Worm (Caenorhabditis elegans) whole organism, late embryonic: ENCODE measurements around the gene brf-1.

ENCODE experiments used
- K02D7.2 ChIP-seq: sonication (generic microtip); optimal IDR thresholded peaks from 2 replicates; lab custom pipeline; 2017; ENCODE audit warnings: mild to moderate bottlenecking, missing genetic modification characterization, missing compliant biosample characterization
- K09A11.1 ChIP-seq: sonication (generic microtip); optimal IDR thresholded peaks from 2 replicates; lab custom pipeline; 2017; ENCODE audit warnings: antibody characterized with exemption, mild to moderate bottlenecking, missing genetic modification characterization, missing compliant biosample characterization; ENCODE audit not compliant: insufficient read depth
- Y22D7AL.16 ChIP-seq: sonication (generic microtip); optimal IDR thresholded peaks from 2 replicates; lab custom pipeline; 2016; ENCODE audit warnings: missing genetic modification characterization, missing compliant biosample characterization
- ahr-1 ChIP-seq: sonication (generic microtip); optimal IDR thresholded peaks from 2 replicates; lab custom pipeline; 2016; ENCODE audit warnings: missing genetic modification characterization, missing compliant biosample characterization
- ceh-18 ChIP-seq: sonication (generic microtip); optimal IDR thresholded peaks from 2 replicates; lab custom pipeline; 2016; ENCODE audit warnings: missing genetic modification characterization, missing compliant biosample characterization
- ceh-2 ChIP-seq: sonication (generic microtip); optimal IDR thresholded peaks from 2 replicates; lab custom pipeline; 2016; ENCODE audit warnings: missing genotype, missing genetic modification characterization, missing compliant biosample characterization
- ceh-22 ChIP-seq: sonication (generic microtip); optimal IDR thresholded peaks from 2 replicates; lab custom pipeline; 2017; ENCODE audit warnings: missing biosample characterization, missing genetic modification characterization
- ceh-24 ChIP-seq: sonication (generic microtip); optimal IDR thresholded peaks from 2 replicates; lab custom pipeline; 2016; ENCODE audit warnings: mild to moderate bottlenecking, missing genetic modification characterization, missing compliant biosample characterization
- ceh-34 ChIP-seq: sonication (generic microtip); optimal IDR thresholded peaks from 2 replicates; lab custom pipeline; 2016; ENCODE audit warnings: mild to moderate bottlenecking, missing genetic modification characterization, missing compliant biosample characterization
- ceh-48 ChIP-seq: sonication (generic microtip); optimal IDR thresholded peaks from 2 replicates; lab custom pipeline; 2016; ENCODE audit warnings: missing genetic modification characterization, inconsistent platforms, missing compliant biosample characterization
- ceh-6 ChIP-seq: fragments of 200-800 bp; sonication (Bioruptor generic); optimal IDR thresholded peaks from 2 replicates; lab custom pipeline; 2018; ENCODE audit warnings: mild to moderate bottlenecking, missing genetic modification characterization, missing compliant biosample characterization
- dve-1 ChIP-seq: sonication (generic microtip); optimal IDR thresholded peaks from 2 replicates; lab custom pipeline; 2017; ENCODE audit warnings: antibody characterized with exemption, mild to moderate bottlenecking, missing genetic modification characterization, missing compliant biosample characterization
- elt-2 ChIP-seq: sonication (generic microtip); optimal IDR thresholded peaks from 2 replicates; lab custom pipeline; 2016; ENCODE audit warnings: missing genetic modification reagents, missing genetic modification characterization, missing compliant biosample characterization
- fkh-10 ChIP-seq: fragments of 150-350 bp; optimal IDR thresholded peaks from 2 replicates; lab custom pipeline; 2014; ENCODE audit warnings: missing biosample characterization, missing genetic modification reagents, missing genetic modification characterization
- fkh-6 ChIP-seq: sonication (generic microtip); optimal IDR thresholded peaks from 2 replicates; lab custom pipeline; 2016; ENCODE audit warnings: missing genetic modification characterization, missing compliant biosample characterization
- lin-11 ChIP-seq: fragments of 200-800 bp; sonication (Bioruptor generic); optimal IDR thresholded peaks from 2 replicates; lab custom pipeline; 2018; ENCODE audit warnings: mild to moderate bottlenecking, missing genetic modification characterization, missing compliant biosample characterization
- madf-2 ChIP-seq: sonication (generic microtip); optimal IDR thresholded peaks from 2 replicates; lab custom pipeline; 2017; ENCODE audit warnings: missing genetic modification characterization, missing compliant biosample characterization
- mec-3 ChIP-seq: sonication (generic microtip); optimal IDR thresholded peaks from 2 replicates; lab custom pipeline; 2016; ENCODE audit warnings: borderline replicate concordance, missing genetic modification characterization, missing compliant biosample characterization
- nhr-232 ChIP-seq: sonication (generic microtip); optimal IDR thresholded peaks from 2 replicates; lab custom pipeline; 2016; ENCODE audit warnings: missing genetic modification characterization, missing compliant biosample characterization
- pag-3 ChIP-seq: sonication (generic microtip); optimal IDR thresholded peaks from 2 replicates; lab custom pipeline; 2016; ENCODE audit warnings: missing compliant biosample characterization, missing genetic modification characterization, borderline replicate concordance
- pat-9 ChIP-seq: fragments of 200-800 bp; sonication (Bioruptor generic); optimal IDR thresholded peaks from 2 replicates; lab custom pipeline; 2018; ENCODE audit warnings: mild to moderate bottlenecking, missing genetic modification characterization, moderate library complexity, missing compliant biosample characterization
- pha-2 ChIP-seq: sonication (generic microtip); optimal IDR thresholded peaks from 2 replicates; lab custom pipeline; 2017; ENCODE audit warnings: mild to moderate bottlenecking, missing genetic modification characterization, missing compliant biosample characterization
- pqm-1 ChIP-seq: sonication (generic microtip); optimal IDR thresholded peaks from 2 replicates; lab custom pipeline; 2016; ENCODE audit warnings: missing genetic modification characterization, missing compliant biosample characterization
- pros-1 ChIP-seq: fragments of 150-350 bp; optimal IDR thresholded peaks from 2 replicates; lab custom pipeline; 2014; ENCODE audit warnings: missing biosample characterization, missing genetic modification reagents, missing genetic modification characterization
- ref-2 ChIP-seq: sonication (generic microtip); optimal IDR thresholded peaks from 2 replicates; lab custom pipeline; 2016; ENCODE audit warnings: missing genetic modification characterization, missing compliant biosample characterization
- rnt-1 ChIP-seq: sonication (generic microtip); optimal IDR thresholded peaks from 2 replicates; lab custom pipeline; 2016; ENCODE audit warnings: missing genetic modification characterization, missing compliant biosample characterization
- sdc-2 ChIP-seq: sonication (generic microtip); optimal IDR thresholded peaks from 2 replicates; lab custom pipeline; 2016; ENCODE audit warnings: missing genotype, missing genetic modification characterization, missing compliant biosample characterization
- sox-2 ChIP-seq: fragments of 200-800 bp; sonication (Bioruptor generic); IDR thresholded peaks from 2 replicates; pipeline ENCODE4 v1.3.6; 2022; ENCODE audit warnings: missing genetic modification reagents, missing genetic modification characterization, missing compliant biosample characterization
- sox-4 ChIP-seq: sonication (generic microtip); optimal IDR thresholded peaks from 2 replicates; lab custom pipeline; 2017; ENCODE audit warnings: mild to moderate bottlenecking, missing genetic modification characterization, inconsistent platforms, missing compliant biosample characterization
- syd-9 ChIP-seq: sonication (generic microtip); optimal IDR thresholded peaks from 2 replicates; lab custom pipeline; 2016; ENCODE audit warnings: mild to moderate bottlenecking, missing genetic modification characterization, moderate library complexity, missing compliant biosample characterization
- tbx-2 ChIP-seq: sonication (generic microtip); optimal IDR thresholded peaks from 2 replicates; lab custom pipeline; 2016; ENCODE audit warnings: missing genetic modification characterization, missing compliant biosample characterization
- tbx-7 ChIP-seq: sonication (generic microtip); optimal IDR thresholded peaks from 2 replicates; lab custom pipeline; 2016; ENCODE audit warnings: missing genotype, missing genetic modification characterization, missing compliant biosample characterization
- ttx-3 ChIP-seq: sonication (generic microtip); optimal IDR thresholded peaks from 2 replicates; lab custom pipeline; 2016; ENCODE audit warnings: missing genetic modification reagents, missing genetic modification characterization, missing compliant biosample characterization
- unc-3 ChIP-seq, 2 experiments: fragments of 200-800 bp in 1 of 2; sonication (Bioruptor generic) in 1 of 2; sonication (generic microtip) in 1 of 2; conservative IDR thresholded peaks in 1 of 2; optimal IDR thresholded peaks in 1 of 2; 2 replicates each; pipeline versions ENCODE4 v1.3.6 to Lab custom; 2016 to 2022; ENCODE audit warnings: missing compliant biosample characterization in 2 of 2, missing genetic modification characterization in 2 of 2, missing genetic modification reagents in 1 of 2
- unc-42 ChIP-seq: sonication (generic microtip); optimal IDR thresholded peaks from 2 replicates; lab custom pipeline; 2016; ENCODE audit warnings: missing genotype, missing genetic modification characterization, missing compliant biosample characterization
- unc-55 ChIP-seq: sonication (generic microtip); optimal IDR thresholded peaks from 2 replicates; lab custom pipeline; 2017; ENCODE audit warnings: missing biosample characterization, missing genetic modification reagents, missing genetic modification characterization
- ztf-16 ChIP-seq: sonication (generic microtip); optimal IDR thresholded peaks from 2 replicates; lab custom pipeline; 2017; ENCODE audit warnings: missing genetic modification characterization, missing compliant biosample characterization

Gene brf-1

ce11 chrII:7305558-7305957, at the start of gene brf-1:
TSS of gene brf-1 (plus strand) at chrII:7305858.
- TF ChIP-seq ceh-18 (tag; lab: Kevin White, UChicago) (no peak), ttx-3 (tag; lab: Kevin White, UChicago) (no peak), madf-2 (tag; lab: Kevin White, UChicago) (no peak), nhr-232 (no peak), sox-4 (tag; lab: Kevin White, UChicago) (no peak), pha-2 (tag; lab: Kevin White, UChicago) (no peak)

ce11 chrII:7261854-7262253, 43.8 kb upstream of the brf-1 start, which contains the start of gene C30G12.4:
TSS of gene C30G12.4 (plus strand) at chrII:7262154.
- TF ChIP-seq lin-11 (no peak), ceh-34 (tag; lab: Kevin White, UChicago) (no peak), unc-3 (GFP tag; conservative IDR thresholded peaks at IDR 0.05; lab: Robert Waterston, UW) (no peak), unc-3 (tag; optimal IDR thresholded peaks at IDR 0.05; lab: Kevin White, UChicago) (no peak), pros-1 (tag; lab: Kevin White, UChicago) (no peak), sox-4 (tag; lab: Kevin White, UChicago) (no peak), sdc-2 (no peak), elt-2 (no peak), ttx-3 (tag; lab: Kevin White, UChicago) (no peak), ceh-48 (tag; lab: Kevin White, UChicago) (no peak), pat-9 (tag; lab: Kevin White, UChicago) (no peak), ceh-6 (GFP tag; lab: Kevin White, UChicago) (no peak), pha-2 (tag; lab: Kevin White, UChicago) (no peak), ceh-24 (no peak), tbx-2 (tag; lab: Kevin White, UChicago) (no peak), tbx-7 (tag; lab: Kevin White, UChicago) (no peak), fkh-10 (GFP tag; lab: Kevin White, UChicago) (no peak)

DNA sequence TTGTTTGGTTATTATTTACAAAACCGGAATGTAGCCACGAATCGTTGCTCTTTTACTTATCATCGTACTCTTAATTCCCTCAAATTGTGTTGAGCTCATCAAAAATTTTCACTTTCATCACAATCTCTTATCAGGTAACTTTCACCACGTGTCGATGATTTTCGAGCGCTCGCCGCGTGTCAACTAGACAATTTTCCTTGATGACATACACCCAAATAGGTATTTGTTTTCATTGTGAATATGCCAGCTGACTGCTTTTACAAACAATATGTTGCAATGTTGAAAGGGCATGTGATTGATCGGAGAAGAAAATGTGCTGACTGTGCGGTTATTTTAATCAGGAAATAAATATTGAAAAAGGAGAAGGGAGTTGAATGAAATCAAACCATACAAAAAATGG, 41.0 kb upstream of the brf-1 start:
- TF ChIP-seq mec-3 (tag; lab: Kevin White, UChicago) = no peak
- TF ChIP-seq pros-1 (tag; lab: Kevin White, UChicago) = no peak
- no peak for TF ChIP-seq nhr-232
- TF ChIP-seq sox-2 (GFP tag; lab: Robert Waterston, UW) = no peak
- no peak for TF ChIP-seq pag-3 (tag; lab: Kevin White, UChicago)
- TF ChIP-seq ceh-22 (tag; lab: Kevin White, UChicago) = no peak
- no peak for TF ChIP-seq syd-9 (tag; lab: Kevin White, UChicago)
- no peak for TF ChIP-seq fkh-6 (tag; lab: Kevin White, UChicago)
- no peak for TF ChIP-seq ceh-6 (GFP tag; lab: Kevin White, UChicago)
- no peak for TF ChIP-seq ahr-1 (tag; lab: Kevin White, UChicago)
- no peak for TF ChIP-seq unc-42 (tag; lab: Kevin White, UChicago)
- TF ChIP-seq unc-3 (GFP tag; conservative IDR thresholded peaks at IDR 0.05; lab: Robert Waterston, UW) = no peak
- TF ChIP-seq unc-3 (tag; optimal IDR thresholded peaks at IDR 0.05; lab: Kevin White, UChicago) = no peak
- TF ChIP-seq pqm-1 (tag; lab: Kevin White, UChicago) = no peak
- no peak for TF ChIP-seq sdc-2
- TF ChIP-seq unc-55 (GFP tag; lab: Kevin White, UChicago) = no peak
- no peak for TF ChIP-seq Y22D7AL.16
- no peak for TF ChIP-seq K09A11.1 (tag; lab: Kevin White, UChicago)

ce11 chrII:7269783-7270182, 35.9 kb upstream of the brf-1 start:
- no peak for TF ChIP-seq ztf-16
- TF ChIP-seq ceh-2 (tag; lab: Kevin White, UChicago) = no peak
- no peak for TF ChIP-seq rnt-1 (tag; lab: Kevin White, UChicago)
- TF ChIP-seq nhr-232 = no peak
- no peak for TF ChIP-seq K02D7.2
- no peak for TF ChIP-seq ref-2 (tag; lab: Kevin White, UChicago)
- TF ChIP-seq dve-1 (tag; lab: Kevin White, UChicago) = no peak
- TF ChIP-seq ttx-3 (tag; lab: Kevin White, UChicago) = no peak
